Fruit fly (Drosophila melanogaster): ENCODE results near the gene CG13101.
A peak's percentile ranks its signal among the peaks of the same experiment; 100 is the strongest.

The CG13101 gene

dm6 chr2L:8943110-8943509, 41.6 kb downstream of the CG13101 start, which contains the start of gene CG9515 (continued):
- TF ChIP-seq CG11723 (GFP tag; optimal IDR thresholded peaks at IDR 0.05) (no peak), CG34224 (GFP tag; IDR thresholded peaks at IDR 0.05; ENCODE audit: partially characterized antibody) (peak; percentile 85), CG15514 (GFP tag; optimal IDR thresholded peaks at IDR 0.05) (peak; percentile 62), bab2 (GFP tag; optimal IDR thresholded peaks at IDR 0.05) (no peak), Optix (GFP tag; IDR thresholded peaks at IDR 0.05) (no peak), lov (optimal IDR thresholded peaks at IDR 0.05) (no peak), lov (GFP tag; IDR thresholded peaks at IDR 0.05) (no peak), NfI (GFP tag; optimal IDR thresholded peaks at IDR 0.05) (no peak), pho (GFP tag; optimal IDR thresholded peaks at IDR 0.05) (no peak), tio (GFP tag; optimal IDR thresholded peaks at IDR 0.05) (no peak), knrl (GFP tag; IDR thresholded peaks at IDR 0.05; ENCODE audit: partially characterized antibody) (peak; percentile 65), CG1233 (GFP tag; optimal IDR thresholded peaks at IDR 0.05) (no peak), CG3281 (GFP tag; optimal IDR thresholded peaks at IDR 0.05) (no peak), zfh2 (GFP tag; optimal IDR thresholded peaks at IDR 0.05) (no peak), BtbVII (GFP tag; optimal IDR thresholded peaks at IDR 0.05) (no peak), Hey (tag; optimal IDR thresholded peaks at IDR 0.05) (no peak), Oaz (GFP tag; IDR thresholded peaks at IDR 0.05) (no peak), CG8089 (GFP tag; optimal IDR thresholded peaks at IDR 0.05) (no peak), ftz-f1 (GFP tag; optimal IDR thresholded peaks at IDR 0.05) (no peak), Adf1 (GFP tag; IDR thresholded peaks at IDR 0.05) (no peak), Eip74EF (GFP tag; optimal IDR thresholded peaks at IDR 0.05) (no peak), C15 (GFP tag; IDR thresholded peaks at IDR 0.05) (no peak), CG7556 (GFP tag; optimal IDR thresholded peaks at IDR 0.05) (no peak), CG7357 (GFP tag; IDR thresholded peaks at IDR 0.05) (no peak), CG8944 (GFP tag; optimal IDR thresholded peaks at IDR 0.05) (no peak), Usf (GFP tag; optimal IDR thresholded peaks at IDR 0.05) (no peak), ase (GFP tag; IDR thresholded peaks at IDR 0.05) (no peak), CG12299 (tag; optimal IDR thresholded peaks at IDR 0.05) (no peak), shn (GFP tag; optimal IDR thresholded peaks at IDR 0.05) (no peak), en (GFP tag; optimal IDR thresholded peaks at IDR 0.05) (no peak), lilli (GFP tag; optimal IDR thresholded peaks at IDR 0.05) (peak; percentile 32), usp (GFP tag; optimal IDR thresholded peaks at IDR 0.05) (no peak), hkb (optimal IDR thresholded peaks at IDR 0.05) (no peak), hkb (GFP tag; IDR thresholded peaks at IDR 0.05) (no peak), row (GFP tag; IDR thresholded peaks at IDR 0.05) (no peak; the same call in 2 of the 3 replicates), Trl (optimal IDR thresholded peaks at IDR 0.05) (no peak), Trl (GFP tag; optimal IDR thresholded peaks at IDR 0.05) (no peak), Ets97D (GFP tag; optimal IDR thresholded peaks at IDR 0.05) (peak; percentile 66), CG6272 (GFP tag; IDR thresholded peaks at IDR 0.05) (no peak), CG12744 (GFP tag; optimal IDR thresholded peaks at IDR 0.05) (no peak), CG6791 (GFP tag; IDR thresholded peaks at IDR 0.05; ENCODE audit: partially characterized antibody) (peak; percentile 98), fd102C (GFP tag; optimal IDR thresholded peaks at IDR 0.05) (no peak), CG5953 (GFP tag; IDR thresholded peaks at IDR 0.05) (no peak), CG13424 (tag; optimal IDR thresholded peaks at IDR 0.05) (no peak), CG7928 (GFP tag; optimal IDR thresholded peaks at IDR 0.05) (no peak), odd (GFP tag; optimal IDR thresholded peaks at IDR 0.05) (no peak), CrebB (tag; optimal IDR thresholded peaks at IDR 0.05) (no peak), ap (GFP tag; IDR thresholded peaks at IDR 0.05) (no peak), tup (GFP tag; optimal IDR thresholded peaks at IDR 0.05) (no peak), crol (GFP tag; IDR thresholded peaks at IDR 0.05) (no peak), HLHmδ (GFP tag; optimal IDR thresholded peaks at IDR 0.05) (no peak), otp (GFP tag; IDR thresholded peaks at IDR 0.05) (no peak), CG8765 (GFP tag; IDR thresholded peaks at IDR 0.05) (no peak), tap (tag; optimal IDR thresholded peaks at IDR 0.05) (no peak)
